Fruit fly (Drosophila melanogaster): ENCODE data around the gene OS9.

DNA sequence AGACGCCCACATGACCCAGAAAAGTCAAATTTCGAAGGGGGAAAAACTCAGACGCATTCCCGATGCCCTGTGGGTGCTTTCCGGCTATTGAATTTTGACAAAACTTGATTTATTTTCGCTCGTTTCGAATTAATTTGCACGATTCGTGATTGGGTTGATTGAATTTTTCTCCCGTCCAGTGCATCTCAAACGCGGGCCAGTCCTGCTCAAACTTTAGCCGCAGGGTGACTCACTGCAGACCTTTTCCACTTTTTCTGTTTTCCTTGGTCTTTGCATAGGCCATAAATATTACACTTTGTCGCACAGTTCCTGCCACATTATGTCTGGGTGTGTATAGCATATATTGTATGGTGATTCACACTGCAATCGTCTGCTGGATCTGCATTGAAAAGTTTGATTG lies 23.2 kb downstream of the OS9 start:
- TF ChIP-seq Dll (optimal IDR thresholded peaks at IDR 0.05), result no peak
- TF ChIP-seq pan (optimal IDR thresholded peaks at IDR 0.05), result no peak
